Worm (Caenorhabditis elegans): Measurements from ENCODE around the gene mbr-1.

ce11 chrX:10768289-10769153 lies 46.7 kb upstream of the mbr-1 start:
- TF ChIP-seq unc-62 (GFP tag; optimal IDR thresholded peaks at IDR 0.05) (no peak), lsy-2 (tag; optimal IDR thresholded peaks at IDR 0.05) (no peak), nhr-28 (tag; optimal IDR thresholded peaks at IDR 0.05) (no peak), sptf-1 (tag; optimal IDR thresholded peaks at IDR 0.05) (no peak), unc-120 (tag; optimal IDR thresholded peaks at IDR 0.05; ENCODE audit: poor library complexity, severe bottlenecking) (no peak), pha-4 (tag; optimal IDR thresholded peaks at IDR 0.05) (no peak)
